Fruit fly (Drosophila melanogaster) whole organism, prepupa: ENCODE data around the gene fbl.

Experiments
- CG10631 ChIP-seq: fragments of 200-800 bp; sonication (Bioruptor generic); optimal IDR thresholded peaks from 2 replicates; lab custom pipeline; 2016; ENCODE audit warnings: missing biosample characterization, missing genetic modification characterization
- Sox102F ChIP-seq: fragments of 200-800 bp; sonication (Bioruptor generic); optimal IDR thresholded peaks from 2 replicates; lab custom pipeline; 2016; ENCODE audit warnings: missing biosample characterization, mild to moderate bottlenecking, missing genetic modification characterization
- Sox14 ChIP-seq: fragments of 200-800 bp; sonication (Bioruptor generic); optimal IDR thresholded peaks from 3 replicates; lab custom pipeline; 2016; ENCODE audit warnings: missing biosample characterization, missing genetic modification characterization
- fkh ChIP-seq: fragments of 200-800 bp; sonication (Bioruptor generic); optimal IDR thresholded peaks from 3 replicates; lab custom pipeline; 2017; ENCODE audit warnings: missing biosample characterization, mild to moderate bottlenecking, missing genetic modification characterization, moderate library complexity
- net ChIP-seq: fragments of 200-800 bp; sonication (Bioruptor generic); optimal IDR thresholded peaks from 3 replicates; lab custom pipeline; 2016; ENCODE audit warnings: missing biosample characterization, missing genetic modification characterization

- TF ChIP-seq net (GFP tag; lab: Kevin White, UChicago) (no peak), CG10631 (GFP tag; lab: Kevin White, UChicago) (no peak), fkh (GFP tag; lab: Kevin White, UChicago) (no peak), Sox102F (GFP tag; lab: Kevin White, UChicago) (no peak), Sox14 (GFP tag; lab: Kevin White, UChicago) (no peak)
Measured at dm6 chr3L:20342334-20342733, 41.9 kb upstream of the fbl start, which contains the start of gene Spn77Bc.
